Worm (Caenorhabditis elegans): ENCODE data around the gene C18E9.2.

C18E9.2 gene

ce11 chrII:8964835-8965234, at the start of gene C18E9.2, which contains the start of gene ndub-3:
Gene C18E9.2, plus strand, starts transcription at chrII:8965006.
Gene ndub-3, minus strand, starts transcription at chrII:8964890.
- TF ChIP-seq ceh-13 (GFP tag; optimal IDR thresholded peaks at IDR 0.05), result no peak
- no peak for TF ChIP-seq ceh-36 (tag; optimal IDR thresholded peaks at IDR 0.05)
- no peak for TF ChIP-seq tra-4 (tag; optimal IDR thresholded peaks at IDR 0.05)
- TF ChIP-seq hmbx-1 (tag; optimal IDR thresholded peaks at IDR 0.05), result no peak
- TF ChIP-seq ama-1 (optimal IDR thresholded peaks at IDR 0.05), result no peak
- TF ChIP-seq ets-7 (tag; optimal IDR thresholded peaks at IDR 0.05), result no peak
- TF ChIP-seq hmg-4 (GFP tag; optimal IDR thresholded peaks at IDR 0.05), result no peak

DNA sequence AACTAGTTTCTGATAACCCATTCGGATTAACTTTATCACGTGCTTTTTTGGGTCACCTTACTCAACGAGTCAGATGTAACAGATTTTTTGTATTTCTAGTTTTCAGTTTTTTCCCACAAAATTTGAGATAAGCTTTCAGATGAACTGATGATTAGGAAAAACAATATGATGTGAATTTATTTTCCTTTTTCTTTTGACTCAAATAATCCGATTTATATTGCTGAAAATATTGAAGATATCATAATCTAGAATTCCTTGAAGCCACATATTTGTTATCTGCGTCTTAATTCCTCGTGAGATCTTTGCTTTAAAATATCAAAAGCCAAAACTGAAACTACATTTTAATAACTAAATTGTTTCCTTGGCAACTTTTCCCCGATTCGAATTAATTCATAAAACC, 48.1 kb upstream of the C18E9.2 start:
- no peak for TF ChIP-seq hmg-4 (GFP tag; optimal IDR thresholded peaks at IDR 0.05)
- no peak for TF ChIP-seq pes-1 (GFP tag; IDR thresholded peaks at IDR 0.05)
- no peak for TF ChIP-seq hnd-1 (tag; optimal IDR thresholded peaks at IDR 0.05)
- no peak for TF ChIP-seq ama-1 (optimal IDR thresholded peaks at IDR 0.05)
- TF ChIP-seq hmbx-1 (tag; optimal IDR thresholded peaks at IDR 0.05), result no peak
- TF ChIP-seq aly-1 (tag; optimal IDR thresholded peaks at IDR 0.05), result no peak
- TF ChIP-seq scrt-1 (GFP tag; IDR thresholded peaks at IDR 0.05), result no peak
- TF ChIP-seq sea-1 (GFP tag; conservative IDR thresholded peaks at IDR 0.05), result no peak
- TF ChIP-seq B0310.2 (tag; optimal IDR thresholded peaks at IDR 0.05), result no peak
- TF ChIP-seq ets-7 (tag; optimal IDR thresholded peaks at IDR 0.05), result no peak
- TF ChIP-seq tra-4 (tag; optimal IDR thresholded peaks at IDR 0.05), result no peak
- TF ChIP-seq ceh-36 (tag; optimal IDR thresholded peaks at IDR 0.05), result no peak
- TF ChIP-seq F13C5.2 (tag; optimal IDR thresholded peaks at IDR 0.05), result no peak
- no peak for TF ChIP-seq tbx-37 (GFP tag; conservative IDR thresholded peaks at IDR 0.05)
- TF ChIP-seq tbx-11 (GFP tag; IDR thresholded peaks at IDR 0.05), result no peak
- TF ChIP-seq flt-1 (GFP tag; IDR thresholded peaks at IDR 0.05), result no peak
- TF ChIP-seq ceh-13 (GFP tag; optimal IDR thresholded peaks at IDR 0.05), result no peak

ce11 chrII:8917339-8917738, 47.5 kb upstream of the C18E9.2 start:
- TF ChIP-seq hmg-4 (GFP tag; optimal IDR thresholded peaks at IDR 0.05) (no peak), pes-1 (GFP tag; IDR thresholded peaks at IDR 0.05) (no peak), ceh-36 (tag; optimal IDR thresholded peaks at IDR 0.05) (no peak), ets-7 (tag; optimal IDR thresholded peaks at IDR 0.05) (no peak), sea-1 (GFP tag; conservative IDR thresholded peaks at IDR 0.05) (no peak), ceh-13 (GFP tag; optimal IDR thresholded peaks at IDR 0.05) (no peak), aly-1 (tag; optimal IDR thresholded peaks at IDR 0.05) (no peak), flt-1 (GFP tag; IDR thresholded peaks at IDR 0.05) (no peak), B0310.2 (tag; optimal IDR thresholded peaks at IDR 0.05) (no peak), tbx-37 (GFP tag; conservative IDR thresholded peaks at IDR 0.05) (no peak), scrt-1 (GFP tag; IDR thresholded peaks at IDR 0.05) (no peak), hmbx-1 (tag; optimal IDR thresholded peaks at IDR 0.05) (no peak), ama-1 (optimal IDR thresholded peaks at IDR 0.05) (no peak), tbx-11 (GFP tag; IDR thresholded peaks at IDR 0.05) (no peak), hnd-1 (tag; optimal IDR thresholded peaks at IDR 0.05) (no peak), F13C5.2 (tag; optimal IDR thresholded peaks at IDR 0.05) (no peak), tra-4 (tag; optimal IDR thresholded peaks at IDR 0.05) (no peak)

ce11 chrII:8920315-8920714, 44.5 kb upstream of the C18E9.2 start:
- no peak for TF ChIP-seq sea-1 (GFP tag; conservative IDR thresholded peaks at IDR 0.05)
- no peak for TF ChIP-seq hnd-1 (tag; optimal IDR thresholded peaks at IDR 0.05)
- no peak for TF ChIP-seq ets-7 (tag; optimal IDR thresholded peaks at IDR 0.05)
- no peak for TF ChIP-seq tbx-37 (GFP tag; conservative IDR thresholded peaks at IDR 0.05)
- no peak for TF ChIP-seq hmg-4 (GFP tag; optimal IDR thresholded peaks at IDR 0.05)
- TF ChIP-seq pes-1 (GFP tag; IDR thresholded peaks at IDR 0.05), result no peak
- no peak for TF ChIP-seq tra-4 (tag; optimal IDR thresholded peaks at IDR 0.05)
- no peak for TF ChIP-seq ceh-13 (GFP tag; optimal IDR thresholded peaks at IDR 0.05)
- no peak for TF ChIP-seq scrt-1 (GFP tag; IDR thresholded peaks at IDR 0.05)
- no peak for TF ChIP-seq F13C5.2 (tag; optimal IDR thresholded peaks at IDR 0.05)
- TF ChIP-seq hmbx-1 (tag; optimal IDR thresholded peaks at IDR 0.05), result no peak
- TF ChIP-seq B0310.2 (tag; optimal IDR thresholded peaks at IDR 0.05), result no peak
- no peak for TF ChIP-seq ama-1 (optimal IDR thresholded peaks at IDR 0.05)
- TF ChIP-seq ceh-36 (tag; optimal IDR thresholded peaks at IDR 0.05), result no peak
- no peak for TF ChIP-seq flt-1 (GFP tag; IDR thresholded peaks at IDR 0.05)
- TF ChIP-seq tbx-11 (GFP tag; IDR thresholded peaks at IDR 0.05), result no peak
- no peak for TF ChIP-seq aly-1 (tag; optimal IDR thresholded peaks at IDR 0.05)

ce11 chrII:8920955-8921354, 43.9 kb upstream of the C18E9.2 start:
- TF ChIP-seq F13C5.2 (tag; optimal IDR thresholded peaks at IDR 0.05) (no peak), ama-1 (optimal IDR thresholded peaks at IDR 0.05) (no peak), tra-4 (tag; optimal IDR thresholded peaks at IDR 0.05) (no peak), B0310.2 (tag; optimal IDR thresholded peaks at IDR 0.05) (no peak), flt-1 (GFP tag; IDR thresholded peaks at IDR 0.05) (no peak), hnd-1 (tag; optimal IDR thresholded peaks at IDR 0.05) (no peak), hmbx-1 (tag; optimal IDR thresholded peaks at IDR 0.05) (no peak), tbx-37 (GFP tag; conservative IDR thresholded peaks at IDR 0.05) (no peak), ceh-36 (tag; optimal IDR thresholded peaks at IDR 0.05) (no peak), ceh-13 (GFP tag; optimal IDR thresholded peaks at IDR 0.05) (no peak), scrt-1 (GFP tag; IDR thresholded peaks at IDR 0.05) (no peak), ets-7 (tag; optimal IDR thresholded peaks at IDR 0.05) (no peak), pes-1 (GFP tag; IDR thresholded peaks at IDR 0.05) (no peak), aly-1 (tag; optimal IDR thresholded peaks at IDR 0.05) (no peak), sea-1 (GFP tag; conservative IDR thresholded peaks at IDR 0.05) (no peak), hmg-4 (GFP tag; optimal IDR thresholded peaks at IDR 0.05) (no peak), tbx-11 (GFP tag; IDR thresholded peaks at IDR 0.05) (no peak)

DNA sequence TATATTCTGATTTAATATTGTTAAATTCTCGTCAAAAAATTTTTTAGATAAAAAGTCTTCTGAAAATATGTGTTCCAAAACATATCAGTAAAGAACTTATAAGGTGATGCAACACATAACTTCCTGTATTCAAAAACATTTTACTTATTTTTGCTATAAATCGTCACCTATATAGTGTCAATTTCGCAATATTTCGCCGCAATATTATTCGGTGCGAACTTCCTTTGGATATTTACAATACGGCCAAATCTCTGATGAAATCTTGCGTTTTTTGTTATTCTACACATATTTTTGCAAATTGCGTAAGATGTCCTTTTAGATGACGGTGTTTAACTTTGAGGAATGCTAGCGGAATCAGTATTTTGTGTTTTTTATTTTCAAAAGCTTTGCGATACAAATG, 43.4 kb upstream of the C18E9.2 start:
- TF ChIP-seq tbx-37 (GFP tag; conservative IDR thresholded peaks at IDR 0.05) (no peak), aly-1 (tag; optimal IDR thresholded peaks at IDR 0.05) (no peak), flt-1 (GFP tag; IDR thresholded peaks at IDR 0.05) (no peak), ama-1 (optimal IDR thresholded peaks at IDR 0.05) (no peak), ceh-13 (GFP tag; optimal IDR thresholded peaks at IDR 0.05) (no peak), F13C5.2 (tag; optimal IDR thresholded peaks at IDR 0.05) (no peak), ceh-36 (tag; optimal IDR thresholded peaks at IDR 0.05) (no peak), tbx-11 (GFP tag; IDR thresholded peaks at IDR 0.05) (no peak), scrt-1 (GFP tag; IDR thresholded peaks at IDR 0.05) (no peak), pes-1 (GFP tag; IDR thresholded peaks at IDR 0.05) (no peak), ets-7 (tag; optimal IDR thresholded peaks at IDR 0.05) (no peak), hmg-4 (GFP tag; optimal IDR thresholded peaks at IDR 0.05) (no peak), tra-4 (tag; optimal IDR thresholded peaks at IDR 0.05) (no peak), B0310.2 (tag; optimal IDR thresholded peaks at IDR 0.05) (no peak), sea-1 (GFP tag; conservative IDR thresholded peaks at IDR 0.05) (no peak), hmbx-1 (tag; optimal IDR thresholded peaks at IDR 0.05) (no peak)

ce11 chrII:8922140-8922539, 42.7 kb upstream of the C18E9.2 start, which contains the start of gene B0457.6:
Gene B0457.6, plus strand, starts transcription at chrII:8922423.
- no peak for TF ChIP-seq tra-4 (tag; optimal IDR thresholded peaks at IDR 0.05)
- no peak for TF ChIP-seq F13C5.2 (tag; optimal IDR thresholded peaks at IDR 0.05)
- no peak for TF ChIP-seq ama-1 (optimal IDR thresholded peaks at IDR 0.05)
- no peak for TF ChIP-seq flt-1 (GFP tag; IDR thresholded peaks at IDR 0.05)
- no peak for TF ChIP-seq aly-1 (tag; optimal IDR thresholded peaks at IDR 0.05)
- TF ChIP-seq scrt-1 (GFP tag; IDR thresholded peaks at IDR 0.05), result no peak
- TF ChIP-seq ceh-36 (tag; optimal IDR thresholded peaks at IDR 0.05), result no peak
- no peak for TF ChIP-seq sea-1 (GFP tag; conservative IDR thresholded peaks at IDR 0.05)
- TF ChIP-seq B0310.2 (tag; optimal IDR thresholded peaks at IDR 0.05), result no peak
- TF ChIP-seq hmbx-1 (tag; optimal IDR thresholded peaks at IDR 0.05), result no peak
- TF ChIP-seq tbx-11 (GFP tag; IDR thresholded peaks at IDR 0.05), result no peak
- TF ChIP-seq ceh-13 (GFP tag; optimal IDR thresholded peaks at IDR 0.05), result no peak
- no peak for TF ChIP-seq tbx-37 (GFP tag; conservative IDR thresholded peaks at IDR 0.05)
- TF ChIP-seq hnd-1 (tag; optimal IDR thresholded peaks at IDR 0.05), result no peak
- TF ChIP-seq ets-7 (tag; optimal IDR thresholded peaks at IDR 0.05), result no peak
